Comparison of ENCODE assay signal across 2 worm cellular contexts in the genomic region with DNA sequence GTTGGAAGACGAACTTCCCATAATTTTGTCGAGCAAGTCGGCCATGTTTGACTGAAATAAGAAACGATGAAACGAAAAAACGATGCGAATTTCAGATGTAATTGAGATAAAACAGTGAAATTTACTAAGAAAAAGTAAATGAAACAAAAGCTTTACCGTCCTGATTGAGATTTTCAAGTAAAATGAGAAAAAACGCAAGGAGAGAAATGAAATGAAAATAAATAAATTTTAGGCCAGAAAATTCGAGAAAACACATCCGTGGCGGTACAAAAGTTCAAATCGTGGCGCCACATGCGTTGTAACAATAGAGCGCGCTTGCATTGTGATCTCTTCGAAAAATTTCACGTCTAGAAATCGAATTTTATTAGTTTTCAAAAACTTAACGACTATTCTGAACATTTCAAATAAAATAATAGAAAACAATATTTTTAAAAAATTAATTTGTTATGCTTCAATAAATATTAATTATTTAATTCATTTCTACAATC.
TF ChIP-seq lines count a peak whose summit lies in the region.

A gene (minus strand): TSS at position 51 of the 488 bp plus-strand sequence.
A gene (plus strand): TSS at position 332 of the 488 bp plus-strand sequence.

TF ChIP-seq in whole organism, L4 larva, 104 proteins besides CTCF, POLR2A, EP300 and RAD21:
- TF ChIP-seq set-16 (GFP tag; IDR thresholded peaks at IDR 0.05; lab: Robert Waterston, UW), result no peak
- TF ChIP-seq lin-38 (GFP tag; IDR thresholded peaks at IDR 0.05; lab: Robert Waterston, UW), result peak; percentile 96
- TF ChIP-seq F49E8.2 (tag; optimal IDR thresholded peaks at IDR 0.05; lab: Kevin White, UChicago; ENCODE audit: borderline replicate concordance), result peak; percentile 77
- TF ChIP-seq unc-130 (GFP tag; optimal IDR thresholded peaks at IDR 0.05; lab: Kevin White, UChicago), result peak; percentile 90
- TF ChIP-seq dve-1 (tag; optimal IDR thresholded peaks at IDR 0.05; lab: Kevin White, UChicago; ENCODE audit: insufficient read depth), result no peak
- TF ChIP-seq nhr-41 (GFP tag; IDR thresholded peaks at IDR 0.05; lab: Robert Waterston, UW), result no peak

TF ChIP-seq in whole organism, young adult, 124 proteins besides CTCF, POLR2A, EP300 and RAD21 (continues in another document):
- no peak for TF ChIP-seq nhr-27 (tag; optimal IDR thresholded peaks at IDR 0.05; lab: Kevin White, UChicago)
- TF ChIP-seq B0336.3 (GFP tag; IDR thresholded peaks at IDR 0.05; lab: Robert Waterston, UW), result no peak
- TF ChIP-seq hlh-12 (tag; optimal IDR thresholded peaks at IDR 0.05; lab: Kevin White, UChicago), result no peak
- peak; percentile 91 for TF ChIP-seq lsl-1 (GFP tag; optimal IDR thresholded peaks at IDR 0.05; lab: Kevin White, UChicago)
- no peak for TF ChIP-seq F57C9.4 (tag; optimal IDR thresholded peaks at IDR 0.05; lab: Kevin White, UChicago)
- no peak for TF ChIP-seq somi-1 (GFP tag; optimal IDR thresholded peaks at IDR 0.05; lab: Kevin White, UChicago)
- no peak for TF ChIP-seq nhr-90 (tag; optimal IDR thresholded peaks at IDR 0.05; lab: Kevin White, UChicago)
- TF ChIP-seq madf-3 (GFP tag; IDR thresholded peaks at IDR 0.05; lab: Robert Waterston, UW), result peak; percentile 87
- TF ChIP-seq nfyb-1 (GFP tag; IDR thresholded peaks at IDR 0.05; lab: Robert Waterston, UW), result no peak
- no peak for TF ChIP-seq lin-26 (GFP tag; IDR thresholded peaks at IDR 0.05; lab: Robert Waterston, UW)
- no peak for TF ChIP-seq mes-4 (tag; optimal IDR thresholded peaks at IDR 0.05; lab: Kevin White, UChicago)
- peak; percentile 82 for TF ChIP-seq snpc-1.3 (tag; optimal IDR thresholded peaks at IDR 0.05; lab: Kevin White, UChicago; ENCODE audit: insufficient read depth)
- no peak for TF ChIP-seq akir-1 (GFP tag; optimal IDR thresholded peaks at IDR 0.05; lab: Kevin White, UChicago)
- no peak for TF ChIP-seq F52B5.7 (tag; optimal IDR thresholded peaks at IDR 0.05; lab: Kevin White, UChicago)
- TF ChIP-seq F23B12.7 (tag; optimal IDR thresholded peaks at IDR 0.05; lab: Kevin White, UChicago; ENCODE audit: insufficient read depth), result peak; percentile 14
- TF ChIP-seq F33H1.4 (GFP tag; IDR thresholded peaks at IDR 0.05; lab: Robert Waterston, UW), result peak; percentile 78
- peak; percentile 21 for TF ChIP-seq lsy-27 (tag; optimal IDR thresholded peaks at IDR 0.05; lab: Kevin White, UChicago; ENCODE audit: borderline replicate concordance, insufficient read depth)
- TF ChIP-seq ztf-26 (tag; optimal IDR thresholded peaks at IDR 0.05; lab: Kevin White, UChicago), result no peak
- TF ChIP-seq fkh-3 (tag; optimal IDR thresholded peaks at IDR 0.05; lab: Kevin White, UChicago), result no peak
- TF ChIP-seq ekl-4 (GFP tag; IDR thresholded peaks at IDR 0.05; lab: Robert Waterston, UW), result peak; percentile 65; the same call in 1 of the 2 replicates
- TF ChIP-seq ztf-3 (GFP tag; optimal IDR thresholded peaks at IDR 0.05; lab: Kevin White, UChicago), result no peak
- TF ChIP-seq mel-28 (tag; optimal IDR thresholded peaks at IDR 0.05; lab: Kevin White, UChicago; ENCODE audit: borderline replicate concordance), result no peak
- TF ChIP-seq hmg-20 (GFP tag; IDR thresholded peaks at IDR 0.05; lab: Robert Waterston, UW), result no peak
- no peak for TF ChIP-seq ccch-3 (GFP tag; optimal IDR thresholded peaks at IDR 0.05; lab: Kevin White, UChicago)
- TF ChIP-seq lir-1 (GFP tag; conservative IDR thresholded peaks at IDR 0.05; lab: Robert Waterston, UW), result no peak; the same call in 1 of the 2 replicates
- no peak for TF ChIP-seq lag-1 (GFP tag; IDR thresholded peaks at IDR 0.05; lab: Robert Waterston, UW)
- peak; percentile 78 for TF ChIP-seq dox-1 (GFP tag; IDR thresholded peaks at IDR 0.05; lab: Robert Waterston, UW)
- TF ChIP-seq zfh-2 (GFP tag; conservative IDR thresholded peaks at IDR 0.05; lab: Robert Waterston, UW), result no peak
- no peak for TF ChIP-seq Y53F4B.3 (GFP tag; IDR thresholded peaks at IDR 0.05; lab: Robert Waterston, UW)
- TF ChIP-seq madf-10 (tag; optimal IDR thresholded peaks at IDR 0.05; lab: Kevin White, UChicago), result no peak
- peak; percentile 91 for TF ChIP-seq D2030.7 (GFP tag; IDR thresholded peaks at IDR 0.05; lab: Robert Waterston, UW)
- TF ChIP-seq aptf-2 (GFP tag; conservative IDR thresholded peaks at IDR 0.05; lab: Robert Waterston, UW), result no peak
- no peak for TF ChIP-seq sptf-2 (GFP tag; optimal IDR thresholded peaks at IDR 0.05; lab: Kevin White, UChicago)
- TF ChIP-seq unc-130 (GFP tag; optimal IDR thresholded peaks at IDR 0.05; lab: Kevin White, UChicago), result peak; percentile 93
- no peak for TF ChIP-seq Y56A3A.18 (GFP tag; IDR thresholded peaks at IDR 0.05; lab: Robert Waterston, UW)
- TF ChIP-seq ztf-6 (GFP tag; IDR thresholded peaks at IDR 0.05; lab: Robert Waterston, UW), result no peak
- no peak for TF ChIP-seq K12H6.12 (tag; optimal IDR thresholded peaks at IDR 0.05; lab: Kevin White, UChicago)
- TF ChIP-seq F57A8.1 (GFP tag; optimal IDR thresholded peaks at IDR 0.05; lab: Kevin White, UChicago), result no peak
- no peak for TF ChIP-seq mxl-1 (tag; optimal IDR thresholded peaks at IDR 0.05; lab: Kevin White, UChicago)
- TF ChIP-seq tbp1 (GFP tag; optimal IDR thresholded peaks at IDR 0.05; lab: Kevin White, UChicago), result peak; percentile 49
- TF ChIP-seq pha-4 (tag; optimal IDR thresholded peaks at IDR 0.05; lab: Kevin White, UChicago), result no peak
- TF ChIP-seq Y95B8A.8 (GFP tag; IDR thresholded peaks at IDR 0.05; lab: Robert Waterston, UW), result peak; percentile 65; the same call in 1 of the 2 replicates
- no peak for TF ChIP-seq nfya-1 (tag; optimal IDR thresholded peaks at IDR 0.05; lab: Kevin White, UChicago; ENCODE audit: borderline replicate concordance, insufficient read depth)
- TF ChIP-seq C06A6.2 (GFP tag; conservative IDR thresholded peaks at IDR 0.05; lab: Robert Waterston, UW), result no peak
- no peak for TF ChIP-seq dpff-1 (tag; optimal IDR thresholded peaks at IDR 0.05; lab: Kevin White, UChicago)
- no peak for TF ChIP-seq ceh-40 (GFP tag; IDR thresholded peaks at IDR 0.05; lab: Robert Waterston, UW)
- TF ChIP-seq nhr-80 (tag; optimal IDR thresholded peaks at IDR 0.05; lab: Kevin White, UChicago), result no peak
- TF ChIP-seq madf-6 (GFP tag; IDR thresholded peaks at IDR 0.05; lab: Robert Waterston, UW), result peak; percentile 98
- TF ChIP-seq repo-1 (tag; optimal IDR thresholded peaks at IDR 0.05; lab: Kevin White, UChicago), result no peak
- peak; percentile 92 for TF ChIP-seq xnd-1 (tag; optimal IDR thresholded peaks at IDR 0.05; lab: Kevin White, UChicago)
- TF ChIP-seq pbrm-1 (GFP tag; IDR thresholded peaks at IDR 0.05; lab: Robert Waterston, UW), result peak; percentile 70
- TF ChIP-seq T07F8.4 (tag; optimal IDR thresholded peaks at IDR 0.05; lab: Kevin White, UChicago), result no peak
- TF ChIP-seq let-526 (GFP tag; IDR thresholded peaks at IDR 0.05; lab: Robert Waterston, UW), result no peak
- TF ChIP-seq gei-17 (GFP tag; optimal IDR thresholded peaks at IDR 0.05; lab: Kevin White, UChicago), result no peak
- TF ChIP-seq nhr-179 (tag; optimal IDR thresholded peaks at IDR 0.05; lab: Kevin White, UChicago), result no peak
- no peak for TF ChIP-seq ceh-58 (GFP tag; IDR thresholded peaks at IDR 0.05; lab: Robert Waterston, UW)
- no peak for TF ChIP-seq sdz-38 (tag; optimal IDR thresholded peaks at IDR 0.05; lab: Kevin White, UChicago)
- TF ChIP-seq hlh-26 (GFP tag; conservative IDR thresholded peaks at IDR 0.05; lab: Robert Waterston, UW), result no peak
- peak; percentile 95 for TF ChIP-seq ceh-91 (GFP tag; IDR thresholded peaks at IDR 0.05; lab: Robert Waterston, UW)
- TF ChIP-seq aptf-3 (GFP tag; IDR thresholded peaks at IDR 0.05; lab: Robert Waterston, UW), result no peak
- no peak for TF ChIP-seq ceh-79 (tag; optimal IDR thresholded peaks at IDR 0.05; lab: Kevin White, UChicago)
- peak; percentile 80 for TF ChIP-seq dpl-1 (GFP tag; optimal IDR thresholded peaks at IDR 0.05; lab: Kevin White, UChicago)
- no peak for TF ChIP-seq F37B4.10 (GFP tag; IDR thresholded peaks at IDR 0.05; lab: Robert Waterston, UW)
- TF ChIP-seq hmg-1.2 (GFP tag; IDR thresholded peaks at IDR 0.05; lab: Robert Waterston, UW), result peak; percentile 23; the same call in 1 of the 2 replicates
- peak; percentile 44; the same call in 1 of the 2 replicates for TF ChIP-seq Y53G8AR.9 (GFP tag; conservative IDR thresholded peaks at IDR 0.05; lab: Robert Waterston, UW)
- TF ChIP-seq ztf-22 (GFP tag; optimal IDR thresholded peaks at IDR 0.05; lab: Kevin White, UChicago), result no peak
- no peak for TF ChIP-seq snpc-4 (GFP tag; optimal IDR thresholded peaks at IDR 0.05; lab: Kevin White, UChicago)
- peak in 1 of 4 experiments; percentile 56 for TF ChIP-seq snpc-4 (tag; optimal IDR thresholded peaks at IDR 0.05; lab: Kevin White, UChicago)
- TF ChIP-seq nfya-2 (GFP tag; IDR thresholded peaks at IDR 0.05; lab: Robert Waterston, UW), result no peak
- no peak for TF ChIP-seq B0035.1 (tag; optimal IDR thresholded peaks at IDR 0.05; lab: Kevin White, UChicago)
- peak; percentile 79 for TF ChIP-seq tlf-1 (GFP tag; optimal IDR thresholded peaks at IDR 0.05; lab: Kevin White, UChicago)
- TF ChIP-seq F39B2.1 (GFP tag; IDR thresholded peaks at IDR 0.05; lab: Robert Waterston, UW), result no peak
- TF ChIP-seq ztf-25 (GFP tag; IDR thresholded peaks at IDR 0.05; lab: Robert Waterston, UW), result no peak
- TF ChIP-seq rpc-1 (optimal IDR thresholded peaks at IDR 0.05; lab: Kevin White, UChicago), result peak; percentile 21
- TF ChIP-seq rpc-1 (tag; optimal IDR thresholded peaks at IDR 0.05; lab: Kevin White, UChicago), result no peak
- no peak for TF ChIP-seq zim-3 (tag; optimal IDR thresholded peaks at IDR 0.05; lab: Kevin White, UChicago)
- TF ChIP-seq F49E8.2 (tag; optimal IDR thresholded peaks at IDR 0.05; lab: Kevin White, UChicago; ENCODE audit: insufficient read depth), result peak; percentile 93
- TF ChIP-seq nhr-120 (GFP tag; IDR thresholded peaks at IDR 0.05; lab: Robert Waterston, UW), result no peak
- peak; percentile 98 for TF ChIP-seq madf-8 (GFP tag; conservative IDR thresholded peaks at IDR 0.05; lab: Robert Waterston, UW)
- TF ChIP-seq rcor-1 (GFP tag; IDR thresholded peaks at IDR 0.05; lab: Robert Waterston, UW), result peak; percentile 80
- TF ChIP-seq atf-7 (tag; optimal IDR thresholded peaks at IDR 0.05; lab: Kevin White, UChicago), result no peak
